Worm (Caenorhabditis elegans): Measurements from ENCODE around the gene Y39E4B.6.

The Y39E4B.6 gene

DNA sequence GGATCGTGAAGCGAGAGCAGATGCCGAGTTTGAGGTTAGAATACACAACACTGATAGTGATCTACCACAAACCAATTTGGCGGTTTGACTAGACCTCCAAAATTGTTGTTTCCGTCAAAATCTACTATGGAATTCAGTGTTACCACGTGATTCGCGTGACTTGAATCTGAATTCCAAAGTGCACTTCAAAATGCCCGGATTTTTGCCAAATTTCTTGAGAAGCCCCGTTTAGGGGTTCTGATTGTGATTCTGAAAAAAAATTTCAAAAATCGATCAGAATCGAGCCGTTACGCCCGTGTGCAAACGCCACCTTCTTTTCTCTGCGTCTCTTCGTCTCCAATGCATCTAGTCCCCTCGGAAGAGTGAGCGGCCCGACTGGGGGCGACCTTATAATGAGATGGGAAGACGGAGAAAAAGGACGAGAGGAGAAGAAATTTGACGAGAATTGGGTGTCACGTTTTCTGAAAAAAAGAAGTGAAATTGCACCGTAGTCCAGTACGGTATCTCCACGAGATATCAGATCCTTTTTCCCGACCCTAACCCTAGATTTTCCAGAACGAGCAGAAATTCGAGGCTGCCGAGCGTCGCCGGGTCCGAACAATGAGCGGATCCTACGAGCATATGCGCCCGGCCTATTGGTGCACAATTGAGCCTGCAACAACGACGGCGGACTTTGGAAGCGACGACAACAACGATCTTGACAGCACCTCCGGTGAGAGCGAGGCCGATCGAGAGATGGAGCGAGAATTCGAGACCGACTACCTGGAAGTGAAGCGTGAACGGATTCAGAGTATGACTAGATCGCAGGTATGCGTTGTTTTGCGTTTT, 1.1 kb downstream of the Y39E4B.6 start (continued):
- peak; percentile 13 for TF ChIP-seq mep-1 (tag; optimal IDR thresholded peaks at IDR 0.05)
- no peak for TF ChIP-seq ceh-63 (GFP tag; optimal IDR thresholded peaks at IDR 0.05)
- TF ChIP-seq elt-3 (tag; optimal IDR thresholded peaks at IDR 0.05) = no peak
- TF ChIP-seq C16A3.4 (tag; optimal IDR thresholded peaks at IDR 0.05) = peak; percentile 21
- no peak for TF ChIP-seq unc-130 (tag; optimal IDR thresholded peaks at IDR 0.05)
- TF ChIP-seq fos-1 (tag; optimal IDR thresholded peaks at IDR 0.05) = peak; percentile 13
- no peak for TF ChIP-seq hlh-17 (GFP tag; optimal IDR thresholded peaks at IDR 0.05; ENCODE audit: borderline replicate concordance)
- no peak for TF ChIP-seq mdl-1 (tag; optimal IDR thresholded peaks at IDR 0.05)
- TF ChIP-seq nhr-85 (tag) = peak; percentile 75
- TF ChIP-seq ama-1 (optimal IDR thresholded peaks at IDR 0.05) = peak; percentile 65
- TF ChIP-seq snu-23 (GFP tag; optimal IDR thresholded peaks at IDR 0.05) = peak; percentile 31
- TF ChIP-seq irx-1 (tag; optimal IDR thresholded peaks at IDR 0.05) = no peak
- TF ChIP-seq F16B12.6 (tag; optimal IDR thresholded peaks at IDR 0.05) = no peak
- TF ChIP-seq lin-15B (tag; optimal IDR thresholded peaks at IDR 0.05) = no peak
- peak; percentile 50 for TF ChIP-seq nhr-71 (tag; optimal IDR thresholded peaks at IDR 0.05)
- TF ChIP-seq blmp-1 (tag; optimal IDR thresholded peaks at IDR 0.05) = peak; percentile 38
- TF ChIP-seq lin-14 (GFP tag; optimal IDR thresholded peaks at IDR 0.05) = peak; percentile 45
- no peak for TF ChIP-seq fkh-4 (tag; optimal IDR thresholded peaks at IDR 0.05; ENCODE audit: borderline replicate concordance)
- TF ChIP-seq nhr-20 (tag; optimal IDR thresholded peaks at IDR 0.05) = no peak

ce11 chrIII:13087437-13087836, 16.9 kb downstream of the Y39E4B.6 start:
- TF ChIP-seq fkh-8 (tag; optimal IDR thresholded peaks at IDR 0.05) = no peak
- TF ChIP-seq fkh-4 (tag; optimal IDR thresholded peaks at IDR 0.05; ENCODE audit: borderline replicate concordance) = no peak
- no peak for TF ChIP-seq aha-1 (tag; optimal IDR thresholded peaks at IDR 0.05)
- TF ChIP-seq tlp-1 (tag; optimal IDR thresholded peaks at IDR 0.05) = no peak
- no peak for TF ChIP-seq isw-1 (GFP tag; IDR thresholded peaks at IDR 0.05)
- no peak for TF ChIP-seq ets-5 (GFP tag; IDR thresholded peaks at IDR 0.05)
- TF ChIP-seq vab-15 (tag; optimal IDR thresholded peaks at IDR 0.05) = no peak
- no peak for TF ChIP-seq ceh-63 (GFP tag; optimal IDR thresholded peaks at IDR 0.05)
- no peak for TF ChIP-seq mef-2 (tag; optimal IDR thresholded peaks at IDR 0.05)
- TF ChIP-seq lin-15B (tag; optimal IDR thresholded peaks at IDR 0.05) = no peak
- no peak for TF ChIP-seq nhr-85 (tag)
- no peak for TF ChIP-seq pqm-1 (tag; optimal IDR thresholded peaks at IDR 0.05)
- TF ChIP-seq snpc-4 (tag; optimal IDR thresholded peaks at IDR 0.05) = no peak

DNA sequence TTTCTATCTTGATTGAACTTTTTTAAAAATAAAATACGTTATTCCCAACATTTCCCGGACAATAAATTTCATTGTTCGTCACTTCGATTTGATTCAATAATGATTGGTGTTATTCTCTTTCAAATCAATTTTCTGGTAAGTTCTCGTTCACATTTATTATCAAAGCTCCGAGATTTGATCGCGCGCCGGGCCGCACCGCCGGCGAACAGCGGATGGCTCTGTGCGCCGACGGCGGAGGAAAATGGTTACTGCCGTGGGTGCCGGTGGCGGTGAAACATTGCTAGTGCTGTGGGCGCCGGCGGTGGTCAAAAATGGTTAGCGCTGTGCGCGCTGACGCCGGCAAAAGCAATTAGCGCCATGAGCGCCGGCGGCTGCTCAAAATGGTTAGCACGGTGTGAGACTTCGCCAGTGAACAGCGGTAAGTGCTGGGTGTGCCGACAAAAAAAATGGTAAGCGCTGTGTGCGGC, 20.5 kb downstream of the Y39E4B.6 start, which contains the start of gene Y39E4B.13:
Gene Y39E4B.13, plus strand, starts transcription at position 51 of the 467 bp plus-strand sequence.
- TF ChIP-seq ces-1 (GFP tag; optimal IDR thresholded peaks at IDR 0.05) (no peak), fkh-4 (tag; optimal IDR thresholded peaks at IDR 0.05; ENCODE audit: borderline replicate concordance) (no peak), alr-1 (tag; optimal IDR thresholded peaks at IDR 0.05; ENCODE audit: borderline replicate concordance) (no peak), pax-3 (tag; optimal IDR thresholded peaks at IDR 0.05) (no peak), swsn-7 (tag; optimal IDR thresholded peaks at IDR 0.05) (no peak), ztf-4 (tag; optimal IDR thresholded peaks at IDR 0.05) (no peak), ceh-8 (GFP tag; optimal IDR thresholded peaks at IDR 0.05) (no peak), elt-3 (tag; optimal IDR thresholded peaks at IDR 0.05) (no peak), fos-1 (tag; optimal IDR thresholded peaks at IDR 0.05) (no peak), efl-3 (GFP tag; optimal IDR thresholded peaks at IDR 0.05) (no peak), mab-9 (GFP tag; IDR thresholded peaks at IDR 0.05) (no peak), dsc-1 (tag; optimal IDR thresholded peaks at IDR 0.05) (no peak), nhr-20 (tag; optimal IDR thresholded peaks at IDR 0.05) (no peak)

All from whole organism, L1 larva.